Fruit fly (Drosophila melanogaster): ENCODE measurements around the gene Ir67a.

Gene Ir67a

dm6 chr3L:9504530-9504929, 39.3 kb downstream of the Ir67a start:
- TF ChIP-seq CG32121 (GFP tag; IDR thresholded peaks at IDR 0.05) (no peak), Pif1A (GFP tag; optimal IDR thresholded peaks at IDR 0.05) (no peak), CG34367 (tag; optimal IDR thresholded peaks at IDR 0.05) (no peak), Ets98B (GFP tag; IDR thresholded peaks at IDR 0.05) (no peak), CG8301 (tag; optimal IDR thresholded peaks at IDR 0.05) (no peak), CG14655 (GFP tag; optimal IDR thresholded peaks at IDR 0.05) (no peak)

DNA sequence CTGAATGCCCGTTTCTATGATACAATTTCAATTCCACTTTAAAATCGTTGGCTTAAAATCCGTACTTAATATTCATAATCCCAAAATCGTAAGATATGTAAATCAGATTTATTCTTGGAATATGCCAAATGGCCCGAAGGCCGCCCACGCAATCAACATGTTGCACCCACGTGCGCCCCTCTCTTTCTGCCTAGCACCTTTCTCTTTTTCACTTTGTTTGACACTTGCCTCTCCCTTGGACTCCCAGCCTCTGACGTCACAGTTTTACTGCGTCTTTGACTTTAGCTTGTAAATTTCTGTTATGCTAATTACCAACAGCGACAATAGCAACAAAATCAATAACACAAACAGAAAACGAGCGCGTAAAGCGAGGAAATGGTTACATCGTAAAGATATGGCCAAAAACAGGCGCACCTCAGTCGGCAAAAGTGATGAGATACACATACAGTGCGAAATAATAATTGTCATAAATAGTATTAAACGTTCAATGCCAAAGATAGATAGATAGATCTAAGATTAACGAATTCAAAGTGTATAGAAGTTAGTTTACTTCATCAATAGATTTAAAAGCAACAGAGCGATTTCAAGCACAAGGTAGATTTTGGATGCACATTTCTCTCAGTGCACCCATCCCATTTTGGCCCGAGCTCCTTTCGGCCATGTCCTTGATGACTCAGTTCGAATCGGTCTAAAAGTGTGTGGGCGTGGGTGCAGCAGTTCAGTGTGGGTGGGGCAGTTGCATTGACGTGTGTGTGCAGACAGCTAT, 40.1 kb downstream of the Ir67a start:
- TF ChIP-seq CG15710 (tag; optimal IDR thresholded peaks at IDR 0.05) (no peak), Pif1B (GFP tag; optimal IDR thresholded peaks at IDR 0.05) (peak; percentile 8), CG8301 (tag; optimal IDR thresholded peaks at IDR 0.05) (peak; percentile 31), CG4496 (GFP tag; IDR thresholded peaks at IDR 0.05) (0 out of 3 replicates have a peak, but pooled peaks have one; percentile 9), CG17806 (tag; optimal IDR thresholded peaks at IDR 0.05) (peak; percentile 39), rn (GFP tag; IDR thresholded peaks at IDR 0.05) (no peak), CG9948 (tag; optimal IDR thresholded peaks at IDR 0.05) (peak; percentile 38), Pif1A (GFP tag; optimal IDR thresholded peaks at IDR 0.05) (peak; percentile 7), CG32121 (GFP tag; IDR thresholded peaks at IDR 0.05) (0 out of 2 replicates have a peak, but pooled peaks have one; percentile 21), CG13204 (GFP tag; optimal IDR thresholded peaks at IDR 0.05) (no peak)

DNA sequence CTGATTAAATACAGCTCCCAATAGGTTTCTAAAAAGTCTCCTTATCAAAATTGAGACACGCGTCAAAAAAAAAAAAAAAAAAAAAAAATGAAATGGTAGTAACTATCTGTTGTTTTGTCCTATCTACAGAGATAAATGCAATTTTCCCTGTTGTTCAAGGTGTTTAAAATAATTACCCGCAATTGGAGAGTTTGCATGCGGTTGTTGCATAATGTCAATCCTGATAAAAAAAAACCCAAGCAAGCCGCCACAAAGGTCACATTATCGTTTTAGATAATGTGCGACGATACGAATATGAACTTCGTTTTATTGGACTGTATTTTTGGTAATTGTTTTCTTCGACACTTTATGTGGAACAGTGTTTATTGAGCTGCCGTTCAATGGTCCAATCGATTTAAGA, 40.9 kb downstream of the Ir67a start:
- TF ChIP-seq CG4496 (GFP tag; IDR thresholded peaks at IDR 0.05), result no peak
- no peak for TF ChIP-seq CG12605 (GFP tag; IDR thresholded peaks at IDR 0.05)
- no peak for TF ChIP-seq CG34367 (tag; optimal IDR thresholded peaks at IDR 0.05)
- no peak for TF ChIP-seq CG14655 (GFP tag; optimal IDR thresholded peaks at IDR 0.05)
- TF ChIP-seq EcR (GFP tag; optimal IDR thresholded peaks at IDR 0.05), result no peak
- TF ChIP-seq fd96Ca (GFP tag; IDR thresholded peaks at IDR 0.05), result no peak
- TF ChIP-seq D1 (tag; optimal IDR thresholded peaks at IDR 0.05), result no peak
- TF ChIP-seq Pif1B (GFP tag; optimal IDR thresholded peaks at IDR 0.05), result no peak
- no peak for TF ChIP-seq rn (GFP tag; IDR thresholded peaks at IDR 0.05)
- TF ChIP-seq gl (tag; optimal IDR thresholded peaks at IDR 0.05), result no peak
- TF ChIP-seq CG9948 (tag; optimal IDR thresholded peaks at IDR 0.05), result no peak
- TF ChIP-seq CG8159 (tag; optimal IDR thresholded peaks at IDR 0.05), result no peak
- TF ChIP-seq CG8301 (tag; optimal IDR thresholded peaks at IDR 0.05), result no peak
- TF ChIP-seq CG13204 (GFP tag; optimal IDR thresholded peaks at IDR 0.05), result no peak
- TF ChIP-seq CG32121 (GFP tag; IDR thresholded peaks at IDR 0.05), result no peak

dm6 chr3L:9502294-9502693, 41.5 kb downstream of the Ir67a start:
- no peak for TF ChIP-seq gl (tag; optimal IDR thresholded peaks at IDR 0.05)
- TF ChIP-seq D1 (tag; optimal IDR thresholded peaks at IDR 0.05), result no peak
- no peak for TF ChIP-seq CG14655 (GFP tag; optimal IDR thresholded peaks at IDR 0.05)
- TF ChIP-seq CG13204 (GFP tag; optimal IDR thresholded peaks at IDR 0.05), result no peak
- no peak for TF ChIP-seq Pif1B (GFP tag; optimal IDR thresholded peaks at IDR 0.05)
- TF ChIP-seq CG32121 (GFP tag; IDR thresholded peaks at IDR 0.05), result no peak
- no peak for TF ChIP-seq CG9948 (tag; optimal IDR thresholded peaks at IDR 0.05)
- no peak for TF ChIP-seq CG15710 (tag; optimal IDR thresholded peaks at IDR 0.05)
- no peak for TF ChIP-seq CG8301 (tag; optimal IDR thresholded peaks at IDR 0.05)

DNA sequence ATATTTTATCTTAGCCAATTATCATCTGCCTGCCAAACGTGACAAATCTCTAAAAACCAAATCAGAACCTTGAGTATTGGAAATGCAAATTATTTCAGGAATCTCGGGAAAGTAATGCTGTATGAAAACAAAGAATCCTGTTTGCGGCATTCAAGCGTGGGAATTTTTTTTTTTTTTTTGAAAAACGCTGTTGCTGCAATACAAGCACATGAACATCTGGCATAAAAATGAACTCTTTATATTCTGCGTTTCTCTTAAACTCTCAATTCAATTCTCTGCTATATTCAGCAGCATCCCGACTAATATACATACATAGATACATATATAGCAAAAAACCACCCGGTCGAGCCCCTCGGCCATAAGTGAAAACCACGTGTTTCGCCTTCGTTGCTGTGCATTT, 42.5 kb downstream of the Ir67a start:
- TF ChIP-seq CG34367 (tag; optimal IDR thresholded peaks at IDR 0.05) (no peak), CG9948 (tag; optimal IDR thresholded peaks at IDR 0.05) (no peak), CG4496 (GFP tag; IDR thresholded peaks at IDR 0.05) (no peak), CG8301 (tag; optimal IDR thresholded peaks at IDR 0.05) (no peak), D1 (tag; optimal IDR thresholded peaks at IDR 0.05) (no peak), Pif1B (GFP tag; optimal IDR thresholded peaks at IDR 0.05) (no peak), CG15710 (tag; optimal IDR thresholded peaks at IDR 0.05) (no peak), rn (GFP tag; IDR thresholded peaks at IDR 0.05) (no peak)

DNA sequence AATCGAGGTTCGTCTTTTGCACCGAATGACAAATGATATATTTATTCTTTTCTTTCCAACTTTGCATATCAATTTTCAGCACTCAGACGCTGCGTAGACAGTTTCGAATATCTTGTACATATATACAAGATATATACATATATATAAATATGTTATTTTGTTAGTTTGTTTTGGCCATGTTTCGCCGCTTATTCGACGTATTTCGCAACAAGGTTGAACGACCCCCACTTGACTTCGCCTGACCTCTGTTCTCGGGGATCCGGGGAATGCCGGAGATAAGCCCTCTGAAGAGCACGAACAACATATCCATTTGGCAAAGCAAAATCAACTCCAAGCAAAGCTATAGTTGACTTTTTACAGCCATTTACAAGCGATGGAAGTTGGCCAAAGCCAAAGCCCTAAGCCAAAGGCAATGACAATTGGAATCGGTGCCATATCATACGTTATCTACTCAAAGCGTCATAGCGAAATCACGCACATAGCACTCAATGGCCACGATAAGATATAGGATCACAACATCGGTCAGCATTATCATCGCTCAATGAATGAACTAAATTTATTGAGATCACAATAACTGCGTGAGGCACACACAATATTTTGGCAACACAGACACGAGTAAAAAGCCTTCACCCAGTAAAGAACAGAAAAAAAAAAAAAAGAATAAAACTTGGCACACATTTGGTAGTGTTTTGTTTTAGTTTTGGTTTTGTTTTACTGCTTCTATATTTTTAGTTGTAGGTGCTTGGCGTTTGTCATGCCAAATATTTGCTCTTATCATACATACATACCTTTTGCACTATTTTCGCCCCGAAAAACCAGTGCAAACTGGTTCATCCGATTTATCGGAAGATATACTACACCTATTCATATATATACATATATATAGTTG, 43.6 kb downstream of the Ir67a start:
- peak; percentile 74 for TF ChIP-seq EcR (GFP tag; optimal IDR thresholded peaks at IDR 0.05)
- TF ChIP-seq rn (GFP tag; IDR thresholded peaks at IDR 0.05), result no peak
- TF ChIP-seq CG4496 (GFP tag; IDR thresholded peaks at IDR 0.05), result no peak

- TF ChIP-seq fd96Ca (GFP tag; IDR thresholded peaks at IDR 0.05) (no peak), CG14655 (GFP tag; optimal IDR thresholded peaks at IDR 0.05) (no peak), gl (tag; optimal IDR thresholded peaks at IDR 0.05) (no peak), CG12605 (GFP tag; IDR thresholded peaks at IDR 0.05) (no peak), CG17806 (tag; optimal IDR thresholded peaks at IDR 0.05) (no peak), Pif1B (GFP tag; optimal IDR thresholded peaks at IDR 0.05) (no peak), Pif1A (GFP tag; optimal IDR thresholded peaks at IDR 0.05) (no peak), CG8301 (tag; optimal IDR thresholded peaks at IDR 0.05) (no peak), CG4496 (GFP tag; IDR thresholded peaks at IDR 0.05) (no peak), D1 (tag; optimal IDR thresholded peaks at IDR 0.05) (no peak), EcR (GFP tag; optimal IDR thresholded peaks at IDR 0.05) (no peak)
These were observed 45.7 kb downstream of the Ir67a start for dm6 chr3L:9497981-9498619.

Data from whole organism, pupa.